Fruit fly (Drosophila melanogaster) whole organism, embryonic: ENCODE results near the gene RpS5b.

Experiments
- B-H2 ChIP-seq: fragments of 200-800 bp; sonication (Bioruptor generic); optimal IDR thresholded peaks from 2 replicates; lab custom pipeline; 2018; ENCODE audit warnings: missing biosample characterization, mild to moderate bottlenecking, missing genetic modification characterization
- BtbVII ChIP-seq: fragments of 200-800 bp; sonication (Bioruptor generic); optimal IDR thresholded peaks from 3 replicates; lab custom pipeline; 2017; ENCODE audit warnings: missing biosample characterization, mild to moderate bottlenecking, missing genetic modification characterization
- CG10147 ChIP-seq: fragments of 200-800 bp; sonication (Bioruptor generic); optimal IDR thresholded peaks from 2 replicates; lab custom pipeline; 2019; ENCODE audit warnings: missing biosample characterization, mild to moderate bottlenecking, missing genetic modification characterization, moderate library complexity
- CG10209 ChIP-seq: fragments of 200-800 bp; sonication (Bioruptor generic); optimal IDR thresholded peaks from 3 replicates; lab custom pipeline; 2017; ENCODE audit warnings: missing biosample characterization, mild to moderate bottlenecking, missing genetic modification characterization, missing genetic modification reagents
- CG10654 ChIP-seq: fragments of 200-800 bp; sonication (Bioruptor generic); optimal IDR thresholded peaks from 2 replicates; lab custom pipeline; 2016; ENCODE audit warnings: missing biosample characterization, missing genetic modification characterization
- CG10959 ChIP-seq: fragments of 200-800 bp; sonication (Bioruptor generic); IDR thresholded peaks from 2 replicates; pipeline ENCODE4 v1.3.6; 2022; ENCODE audit warnings: missing biosample characterization, missing genetic modification characterization
- CG11696 ChIP-seq: fragments of 200-800 bp; sonication (Bioruptor generic); IDR thresholded peaks from 2 replicates; pipeline ENCODE4 v1.3.6; 2022; ENCODE audit warnings: missing biosample characterization, missing genetic modification characterization
- CG11723 ChIP-seq: fragments of 200-800 bp; sonication (Bioruptor generic); optimal IDR thresholded peaks from 2 replicates; lab custom pipeline; 2017; ENCODE audit warnings: missing biosample characterization, mild to moderate bottlenecking, missing genetic modification characterization
- CG12744 ChIP-seq: fragments of 200-800 bp; sonication (Bioruptor generic); optimal IDR thresholded peaks from 2 replicates; lab custom pipeline; 2016; ENCODE audit warnings: missing biosample characterization, missing genetic modification characterization
- CG13775 ChIP-seq: fragments of 200-800 bp; sonication (Bioruptor generic); optimal IDR thresholded peaks from 3 replicates; lab custom pipeline; 2017; ENCODE audit warnings: missing biosample characterization, mild to moderate bottlenecking, missing genetic modification characterization
- CG15011 ChIP-seq: fragments of 200-800 bp; sonication (Bioruptor generic); optimal IDR thresholded peaks from 3 replicates; lab custom pipeline; 2018; ENCODE audit warnings: missing biosample characterization, mild to moderate bottlenecking, missing genetic modification characterization
- CG17568 ChIP-seq: fragments of 200-800 bp; sonication (Bioruptor generic); optimal IDR thresholded peaks from 2 replicates; lab custom pipeline; 2018; ENCODE audit warnings: missing biosample characterization, mild to moderate bottlenecking, missing genetic modification characterization, moderate library complexity
- CG17802 ChIP-seq: fragments of 200-800 bp; sonication (Bioruptor generic); optimal IDR thresholded peaks from 2 replicates; lab custom pipeline; 2018; ENCODE audit warnings: missing biosample characterization, mild to moderate bottlenecking, missing genetic modification characterization, moderate library complexity
- CG1792 ChIP-seq: fragments of 200-800 bp; sonication (Bioruptor generic); optimal IDR thresholded peaks from 2 replicates; lab custom pipeline; 2016; ENCODE audit warnings: missing biosample characterization, missing genetic modification characterization
- CG2678 ChIP-seq: fragments of 200-800 bp; sonication (Bioruptor generic); optimal IDR thresholded peaks from 3 replicates; lab custom pipeline; 2019; ENCODE audit warnings: missing biosample characterization, mild to moderate bottlenecking, missing genetic modification characterization, moderate library complexity
- CG5180 ChIP-seq: fragments of 200-800 bp; sonication (Bioruptor generic); optimal IDR thresholded peaks from 3 replicates; lab custom pipeline; 2017; ENCODE audit warnings: missing biosample characterization, missing genetic modification characterization, mild to moderate bottlenecking, moderate library complexity, missing genetic modification reagents
- CG6813 ChIP-seq: fragments of 200-800 bp; sonication (Bioruptor generic); optimal IDR thresholded peaks from 2 replicates; lab custom pipeline; 2017; ENCODE audit warnings: missing biosample characterization, missing genetic modification characterization, mild to moderate bottlenecking, moderate library complexity, missing genetic modification reagents
- CG7372 ChIP-seq: fragments of 200-800 bp; sonication (Bioruptor generic); IDR thresholded peaks from 2 replicates; pipeline ENCODE4 v1.3.6; 2022; ENCODE audit warnings: missing biosample characterization, missing genetic modification characterization
- CG7987 ChIP-seq: fragments of 200-800 bp; sonication (Bioruptor generic); optimal IDR thresholded peaks from 2 replicates; lab custom pipeline; 2018; ENCODE audit warnings: missing biosample characterization, mild to moderate bottlenecking, missing genetic modification characterization, moderate library complexity
- CG8944 ChIP-seq: fragments of 200-800 bp; sonication (Bioruptor generic); optimal IDR thresholded peaks from 3 replicates; lab custom pipeline; 2016; ENCODE audit warnings: missing biosample characterization, missing genetic modification characterization
- CTCF ChIP-seq: fragments of 200-800 bp; sonication (Bioruptor generic); optimal IDR thresholded peaks from 2 replicates; lab custom pipeline; 2017; ENCODE audit warnings: missing biosample characterization, mild to moderate bottlenecking, missing genetic modification characterization, moderate library complexity
- D19A ChIP-seq: fragments of 200-800 bp; optimal IDR thresholded peaks from 3 replicates; lab custom pipeline; 2019; ENCODE audit warnings: missing biosample characterization, mild to moderate bottlenecking, missing genetic modification characterization, moderate library complexity
- Dip2 ChIP-seq: fragments of 200-800 bp; sonication (Bioruptor generic); IDR thresholded peaks from 2 replicates; pipeline ENCODE4 v1.3.6; 2022; ENCODE audit warnings: missing biosample characterization, missing genetic modification characterization
- Dip3 ChIP-seq: fragments of 200-800 bp; sonication (Bioruptor generic); optimal IDR thresholded peaks from 3 replicates; lab custom pipeline; 2016; ENCODE audit warnings: missing biosample characterization, missing genetic modification characterization
- H15 ChIP-seq: fragments of 200-800 bp; sonication (Bioruptor generic); IDR thresholded peaks from 3 replicates; pipeline ENCODE4 v1.3.6; 2022; ENCODE audit warnings: missing biosample characterization, missing genetic modification characterization
- Hmr ChIP-seq: fragments of 200-800 bp; sonication (Bioruptor generic); optimal IDR thresholded peaks from 3 replicates; lab custom pipeline; 2017; ENCODE audit warnings: mild to moderate bottlenecking, missing biosample characterization, missing genetic modification reagents, missing genetic modification characterization
- Hmx ChIP-seq: fragments of 200-800 bp; sonication (Bioruptor generic); optimal IDR thresholded peaks from 2 replicates; lab custom pipeline; 2016; ENCODE audit warnings: missing biosample characterization, missing genetic modification characterization
- Hr39 ChIP-seq: fragments of >200 bp; optimal IDR thresholded peaks from 2 replicates; lab custom pipeline; 2017
- Kr ChIP-seq: fragments of 200-800 bp; sonication (Bioruptor generic); optimal IDR thresholded peaks from 2 replicates; lab custom pipeline; 2017; ENCODE audit warnings: missing biosample characterization, mild to moderate bottlenecking, missing genetic modification characterization
- Mad ChIP-seq: fragments of 200-800 bp; sonication (Bioruptor generic); optimal IDR thresholded peaks from 2 replicates; lab custom pipeline; 2016; ENCODE audit warnings: missing biosample characterization, missing genetic modification characterization
- Mrtf ChIP-seq: fragments of 200-800 bp; sonication (Bioruptor generic); IDR thresholded peaks from 3 replicates; pipeline ENCODE4 v1.3.6; 2022; ENCODE audit warnings: missing biosample characterization, missing genetic modification characterization
- Myb ChIP-seq: fragments of 200-800 bp; sonication (Bioruptor generic); optimal IDR thresholded peaks from 2 replicates; lab custom pipeline; 2016; ENCODE audit warnings: missing biosample characterization, missing genetic modification characterization
- Pdp1 ChIP-seq, 2 experiments: fragments of 200-800 bp; sonication (Bioruptor generic); optimal IDR thresholded peaks; 3 replicates each; lab custom pipeline; 2016; ENCODE audit warnings: missing biosample characterization in 2 of 2, missing genetic modification characterization in 2 of 2, mild to moderate bottlenecking in 1 of 2, moderate library complexity in 1 of 2
- Sox102F ChIP-seq: fragments of 200-800 bp; sonication (Bioruptor generic); optimal IDR thresholded peaks from 2 replicates; lab custom pipeline; 2018; ENCODE audit warnings: missing biosample characterization, mild to moderate bottlenecking, missing genetic modification characterization, moderate library complexity
- Ssrp ChIP-seq: fragments of 200-800 bp; sonication (Bioruptor generic); optimal IDR thresholded peaks from 2 replicates; lab custom pipeline; 2018; ENCODE audit warnings: missing biosample characterization, mild to moderate bottlenecking, missing genetic modification characterization, moderate library complexity
- Tbp ChIP-seq: fragments of >200 bp; optimal IDR thresholded peaks from 2 replicates; lab custom pipeline; 2018; ENCODE audit warnings: missing biosample characterization, missing genetic modification characterization
- amos ChIP-seq: fragments of 200-800 bp; sonication (Bioruptor generic); IDR thresholded peaks from 2 replicates; pipeline ENCODE4 v1.3.6; 2022; ENCODE audit warnings: missing biosample characterization, missing genetic modification characterization; ENCODE audit not compliant: partially characterized antibody
- bcd ChIP-seq: fragments of 200-800 bp; sonication (Bioruptor generic); optimal IDR thresholded peaks from 2 replicates; lab custom pipeline; 2017; ENCODE audit warnings: missing biosample characterization, mild to moderate bottlenecking, missing genetic modification characterization
- caup ChIP-seq: fragments of 200-800 bp; sonication (Bioruptor generic); optimal IDR thresholded peaks from 3 replicates; lab custom pipeline; 2017; ENCODE audit warnings: missing biosample characterization, mild to moderate bottlenecking, missing genetic modification characterization, moderate library complexity; ENCODE audit not compliant: severe bottlenecking
- chif ChIP-seq, 2 experiments: fragments of 200-800 bp; sonication (Bioruptor generic); optimal IDR thresholded peaks; 3 replicates each; lab custom pipeline; 2016; ENCODE audit warnings: missing biosample characterization in 2 of 2, missing genetic modification characterization in 2 of 2
- hbn ChIP-seq: fragments of 200-800 bp; sonication (Bioruptor generic); IDR thresholded peaks from 2 replicates; pipeline ENCODE4 v1.3.6; 2022; ENCODE audit warnings: missing biosample characterization, missing genetic modification characterization; ENCODE audit not compliant: partially characterized antibody
- kay ChIP-seq: fragments of 200-800 bp; sonication (Bioruptor generic); optimal IDR thresholded peaks from 2 replicates; lab custom pipeline; 2016; ENCODE audit warnings: missing biosample characterization, missing genetic modification characterization
- pan ChIP-seq, 4 experiments: fragments of >200 bp in 3 of 4; fragments of 200-800 bp in 1 of 4; sonication (Bioruptor generic) in 1 of 4; optimal IDR thresholded peaks in 3 of 4; IDR thresholded peaks in 1 of 4; 2 replicates each; pipeline versions ENCODE4 v1.3.6 to Lab custom; 2017 to 2022; ENCODE audit warnings: missing biosample characterization in 2 of 4, missing genetic modification characterization in 2 of 4, mixed read lengths in 1 of 4
- repo ChIP-seq: fragments of 200-800 bp; sonication (Bioruptor generic); optimal IDR thresholded peaks from 2 replicates; lab custom pipeline; 2016; ENCODE audit warnings: missing biosample characterization, missing genetic modification characterization
- salm ChIP-seq: fragments of 200-800 bp; sonication (Bioruptor generic); optimal IDR thresholded peaks from 2 replicates; lab custom pipeline; 2018; ENCODE audit warnings: missing biosample characterization, mild to moderate bottlenecking, missing genetic modification characterization
- sim ChIP-seq: fragments of 200-800 bp; sonication (Bioruptor generic); IDR thresholded peaks from 2 replicates; pipeline ENCODE4 v1.3.6; 2022; ENCODE audit warnings: missing biosample characterization, missing genetic modification characterization
- sisA ChIP-seq: fragments of 200-800 bp; sonication (Bioruptor generic); IDR thresholded peaks from 2 replicates; pipeline ENCODE4 v1.3.6; 2022; ENCODE audit warnings: missing biosample characterization, missing genetic modification characterization
- sqz ChIP-seq: fragments of 200-800 bp; sonication (Bioruptor generic); optimal IDR thresholded peaks from 3 replicates; lab custom pipeline; 2018; ENCODE audit warnings: missing biosample characterization, mild to moderate bottlenecking, missing genetic modification characterization
- vnd ChIP-seq: fragments of 200-800 bp; sonication (Bioruptor generic); IDR thresholded peaks from 3 replicates; pipeline ENCODE4 v1.3.6; 2022; ENCODE audit warnings: missing biosample characterization, missing genetic modification characterization; ENCODE audit not compliant: partially characterized antibody
- z ChIP-seq: fragments of 200-800 bp; sonication (Bioruptor generic); IDR thresholded peaks from 3 replicates; pipeline ENCODE4 v1.3.6; 2022; ENCODE audit warnings: missing biosample characterization, missing genetic modification characterization

The RpS5b gene

dm6 chr3R:14912449-14912987 is 11.2 kb upstream of the RpS5b start (continued):
- TF ChIP-seq H15 (GFP tag; lab: Robert Waterston, UW) (no peak), Hr39 (no peak), CG10209 (GFP tag; lab: Kevin White, UChicago) (no peak), CG13775 (GFP tag; lab: Kevin White, UChicago) (no peak), CG8944 (GFP tag; lab: Kevin White, UChicago) (no peak), Dip2 (GFP tag; lab: Robert Waterston, UW) (no peak), CG7372 (0 out of 2 replicates have a peak, but pooled peaks have one; percentile 8), salm (tag; lab: Kevin White, UChicago) (no peak), Mad (GFP tag; lab: Kevin White, UChicago) (no peak), chif (GFP tag; optimal IDR thresholded peaks at IDR 0.05; lab: Kevin White, UChicago) (peak in 1 of 2 experiments; percentile 4), hbn (GFP tag; lab: Robert Waterston, UW) (no peak), CG11696 (GFP tag; lab: Robert Waterston, UW) (no peak), z (GFP tag; lab: Robert Waterston, UW) (no peak), amos (no peak), BtbVII (GFP tag; lab: Kevin White, UChicago) (peak; percentile 2), B-H2 (GFP tag; lab: Kevin White, UChicago) (no peak), pan (optimal IDR thresholded peaks at IDR 0.05; lab: Kevin White, UChicago) (no peak), pan (GFP tag; optimal IDR thresholded peaks at IDR 0.05 in 1 of 2, IDR thresholded peaks at IDR 0.05 in 1 of 2) (peak in 1 of 2 experiments; percentile 21), CG10959 (GFP tag; lab: Robert Waterston, UW) (no peak), Kr (GFP tag; lab: Kevin White, UChicago) (no peak), CG1792 (GFP tag; lab: Kevin White, UChicago) (no peak), CG17802 (no peak), CG7987 (GFP tag; lab: Kevin White, UChicago) (no peak), CG2678 (tag; lab: Kevin White, UChicago) (peak; percentile 39), kay (GFP tag; lab: Kevin White, UChicago) (no peak), CG6813 (GFP tag; lab: Kevin White, UChicago) (no peak), Ssrp (no peak), sisA (peak; percentile 39), Sox102F (GFP tag; lab: Kevin White, UChicago) (peak; percentile 6), CTCF (GFP tag; lab: Kevin White, UChicago) (no peak), Pdp1 (GFP tag; optimal IDR thresholded peaks at IDR 0.05; lab: Kevin White, UChicago) (peak in 1 of 2 experiments; percentile 73), Hmx (no peak), sim (GFP tag; lab: Robert Waterston, UW) (no peak), CG11723 (no peak), Mrtf (GFP tag; lab: Robert Waterston, UW) (0 out of 3 replicates have a peak, but pooled peaks have one; percentile 11), CG10654 (GFP tag; lab: Kevin White, UChicago) (no peak), Tbp (no peak), CG10147 (peak; percentile 47), Myb (GFP tag; lab: Kevin White, UChicago) (no peak), CG5180 (no peak), bcd (GFP tag; lab: Kevin White, UChicago) (no peak), sqz (GFP tag; lab: Kevin White, UChicago) (no peak), Dip3 (GFP tag; lab: Kevin White, UChicago) (no peak), Hmr (GFP tag; lab: Kevin White, UChicago) (peak; percentile 12), vnd (GFP tag; lab: Robert Waterston, UW) (no peak), caup (peak; percentile 22), CG12744 (GFP tag; lab: Kevin White, UChicago) (no peak), CG17568 (GFP tag; lab: Kevin White, UChicago) (no peak), repo (GFP tag; lab: Kevin White, UChicago) (no peak), CG15011 (GFP tag; lab: Kevin White, UChicago) (peak; percentile 39), D19A (no peak)
